Fruit fly (Drosophila melanogaster): Measurements from ENCODE around the gene ValRS-m.

The ValRS-m gene

DNA sequence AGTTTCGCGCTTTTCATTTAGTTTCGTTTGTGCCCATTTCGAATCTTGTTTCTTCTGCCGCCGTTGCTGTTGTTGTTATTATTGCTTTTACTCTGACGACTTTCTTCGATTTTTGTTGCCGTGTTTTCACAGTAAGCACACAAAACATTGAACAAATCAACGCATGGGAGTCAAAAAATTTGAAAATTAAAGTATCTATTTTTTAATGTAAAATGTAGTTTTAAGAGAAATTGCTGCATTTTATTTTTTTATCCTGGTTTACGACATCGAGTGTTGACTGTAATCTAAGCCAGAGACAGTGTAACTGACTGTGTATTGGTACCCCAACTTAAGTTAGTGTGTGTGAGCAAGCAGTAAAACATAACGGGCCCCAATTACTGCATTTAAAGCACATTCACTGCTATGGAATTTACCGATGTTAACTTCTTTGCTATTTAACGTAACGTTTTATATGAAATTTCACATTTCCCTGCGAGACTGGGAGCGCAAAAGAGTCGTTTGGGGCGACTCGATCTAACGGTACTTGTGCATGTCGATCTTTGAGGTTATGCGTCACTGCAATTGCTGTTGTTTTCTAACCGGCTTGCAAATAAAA, 31.7 kb upstream of the ValRS-m start (continued):
- TF ChIP-seq CG7368 (GFP tag; optimal IDR thresholded peaks at IDR 0.05) (peak; percentile 87), Blimp-1 (GFP tag; optimal IDR thresholded peaks at IDR 0.05) (peak; percentile 59), CG34406 (GFP tag; optimal IDR thresholded peaks at IDR 0.05) (peak; percentile 82), vri (GFP tag; optimal IDR thresholded peaks at IDR 0.05) (no peak), CG6792 (GFP tag; optimal IDR thresholded peaks at IDR 0.05) (peak; percentile 89), Hr39 (GFP tag; optimal IDR thresholded peaks at IDR 0.05) (peak; percentile 90), Hr38 (GFP tag; optimal IDR thresholded peaks at IDR 0.05) (peak; percentile 75), CG15336 (GFP tag; IDR thresholded peaks at IDR 0.05) (peak; percentile 95), net (GFP tag; optimal IDR thresholded peaks at IDR 0.05) (peak; percentile 87), esn (GFP tag; optimal IDR thresholded peaks at IDR 0.05) (peak; percentile 92), Sox14 (GFP tag; optimal IDR thresholded peaks at IDR 0.05) (peak; percentile 87), spab (GFP tag; optimal IDR thresholded peaks at IDR 0.05) (no peak), fd85E (GFP tag; optimal IDR thresholded peaks at IDR 0.05) (peak; percentile 31), CG8119 (GFP tag; IDR thresholded peaks at IDR 0.05) (peak; percentile 95), svp (GFP tag) (peak; percentile 95), CG8319 (GFP tag; optimal IDR thresholded peaks at IDR 0.05) (peak; percentile 74)

DNA sequence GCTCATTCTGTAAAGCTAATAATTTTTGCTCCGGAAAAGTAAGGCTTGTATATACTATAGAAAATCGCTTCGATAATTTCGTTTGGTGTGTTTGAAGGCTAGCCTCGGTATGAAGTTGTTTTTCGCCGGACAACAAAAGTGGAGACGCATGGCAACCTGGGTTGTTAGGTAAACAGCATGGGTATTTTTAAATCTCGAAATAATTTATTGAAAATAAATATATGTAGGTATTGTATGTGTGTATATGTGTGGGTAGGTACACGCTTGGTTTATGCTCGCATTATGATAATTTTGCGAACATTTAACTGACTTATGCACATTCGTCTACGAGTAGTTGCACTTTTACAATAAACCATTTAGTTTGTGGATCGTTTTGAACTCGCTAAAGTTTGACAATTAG, 25.6 kb upstream of the ValRS-m start, which contains the start of gene CG5280:
CG5280 (minus strand) TSS at position 101 of the 400 bp plus-strand sequence.
- no peak for TF ChIP-seq cyc (GFP tag; optimal IDR thresholded peaks at IDR 0.05)
- TF ChIP-seq dsx (GFP tag; optimal IDR thresholded peaks at IDR 0.05; ENCODE audit: poor library complexity, severe bottlenecking): no peak
- no peak for TF ChIP-seq Sox15 (GFP tag; optimal IDR thresholded peaks at IDR 0.05)
- TF ChIP-seq Met (GFP tag; optimal IDR thresholded peaks at IDR 0.05): no peak
- TF ChIP-seq CG8119 (GFP tag; IDR thresholded peaks at IDR 0.05): no peak
- no peak for TF ChIP-seq salr (GFP tag; optimal IDR thresholded peaks at IDR 0.05)
- no peak for TF ChIP-seq CG34406 (GFP tag; optimal IDR thresholded peaks at IDR 0.05)
- TF ChIP-seq pdm3 (GFP tag; optimal IDR thresholded peaks at IDR 0.05): no peak
- no peak for TF ChIP-seq net (GFP tag; optimal IDR thresholded peaks at IDR 0.05)
- no peak for TF ChIP-seq CG1621 (tag; optimal IDR thresholded peaks at IDR 0.05)
- TF ChIP-seq fkh (GFP tag; optimal IDR thresholded peaks at IDR 0.05): no peak
- TF ChIP-seq CG8632 (GFP tag; optimal IDR thresholded peaks at IDR 0.05): no peak

DNA sequence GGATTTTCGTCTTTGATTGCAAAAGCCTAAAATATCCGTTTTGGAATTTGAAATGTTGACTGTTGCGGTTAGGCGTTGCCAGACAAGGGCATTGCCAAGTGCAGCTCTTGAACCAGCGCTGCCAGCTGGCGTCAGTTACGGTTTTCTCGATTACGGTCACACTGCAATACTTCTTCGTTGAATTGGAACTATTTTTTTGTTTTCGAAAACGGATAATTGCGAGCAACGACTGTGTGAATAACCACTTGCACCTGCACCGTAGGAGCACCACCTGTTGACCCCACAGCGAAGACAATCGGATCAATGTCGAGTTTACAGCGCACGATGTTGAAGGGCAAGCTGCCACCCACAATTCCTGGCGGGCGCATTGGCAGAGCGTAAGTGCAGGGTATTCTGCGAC, 22.0 kb upstream of the ValRS-m start, which contains the start of gene CG5068:
CG5068 (plus strand) TSS at position 129 of the 400 bp plus-strand sequence.
- TF ChIP-seq fkh (GFP tag; optimal IDR thresholded peaks at IDR 0.05) (peak; percentile 13), Sox15 (GFP tag; optimal IDR thresholded peaks at IDR 0.05) (no peak)

DNA sequence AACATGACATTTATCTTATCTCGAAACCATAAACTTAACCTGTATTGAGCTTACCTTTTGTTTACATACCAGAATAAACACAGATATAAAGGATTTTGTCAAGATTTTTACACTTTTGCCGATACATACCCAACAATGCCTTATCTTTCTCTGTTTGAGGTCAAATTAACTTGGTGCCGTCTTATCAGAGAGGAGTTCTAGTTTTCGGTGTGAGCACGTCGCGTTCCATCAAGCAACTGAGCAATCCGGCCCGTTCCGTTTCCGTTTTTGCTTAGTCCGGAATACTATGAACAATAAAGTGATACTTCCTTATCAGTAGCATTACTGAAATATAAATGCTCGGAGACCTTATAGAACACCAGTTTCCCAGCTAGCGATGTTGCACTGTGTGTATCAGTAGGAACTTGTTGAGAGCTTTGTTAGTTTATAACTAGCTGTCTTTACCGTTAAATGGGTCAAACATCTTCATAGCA, 21.3 kb upstream of the ValRS-m start, which contains the start of gene Galk:
Galk (minus strand) TSS at position 244 of the 473 bp plus-strand sequence.
- 0 out of 3 replicates have a peak, but pooled peaks have one; percentile 24 for TF ChIP-seq CG6163 (GFP tag; IDR thresholded peaks at IDR 0.05)
- no peak for TF ChIP-seq fd59A (GFP tag; optimal IDR thresholded peaks at IDR 0.05)
- 0 out of 2 replicates have a peak, but pooled peaks have one; percentile 32 for TF ChIP-seq CG11294 (GFP tag; IDR thresholded peaks at IDR 0.05)
- peak; percentile 78 for TF ChIP-seq fkh (GFP tag; optimal IDR thresholded peaks at IDR 0.05)
- 0 out of 2 replicates have a peak, but pooled peaks have one; percentile 14 for TF ChIP-seq CG15336 (GFP tag; IDR thresholded peaks at IDR 0.05)

DNA sequence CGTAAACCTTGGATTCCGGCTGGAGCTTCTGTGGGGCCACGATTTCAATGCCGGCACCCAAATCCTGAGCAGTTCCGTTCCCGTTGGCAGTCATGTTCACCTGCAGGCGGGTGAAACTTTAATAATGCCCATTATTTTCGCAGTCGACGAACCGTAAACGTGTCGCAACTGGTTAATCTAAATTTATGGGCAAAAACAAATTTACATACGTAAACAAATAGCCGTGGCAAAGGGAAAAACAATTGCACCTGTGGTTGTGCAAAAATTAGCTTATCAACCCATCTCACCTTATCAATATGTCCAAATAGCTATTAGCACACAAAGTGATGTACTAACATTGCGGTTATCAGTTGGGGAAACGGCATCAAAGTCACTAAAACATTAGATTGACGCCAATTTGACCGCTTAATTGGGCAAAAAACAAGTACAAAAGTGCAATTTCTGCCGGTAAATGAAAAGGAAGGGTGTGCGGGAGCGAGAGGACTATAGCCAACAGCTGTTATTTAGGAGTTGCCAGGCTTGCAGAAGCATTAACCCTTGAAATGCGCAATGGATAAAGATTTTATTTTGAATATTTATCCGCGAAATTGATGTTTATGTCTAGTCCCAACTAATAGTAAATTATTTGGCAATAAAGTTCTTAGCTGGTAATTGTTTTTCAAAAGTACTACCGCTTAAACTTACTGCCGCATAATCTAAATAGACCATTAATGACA, 20.7 kb upstream of the ValRS-m start:
- TF ChIP-seq CG34406 (GFP tag; optimal IDR thresholded peaks at IDR 0.05): no peak
- TF ChIP-seq Hr4 (GFP tag; optimal IDR thresholded peaks at IDR 0.05): no peak
- no peak for TF ChIP-seq CG6276 (GFP tag; optimal IDR thresholded peaks at IDR 0.05)
- TF ChIP-seq vri (GFP tag; optimal IDR thresholded peaks at IDR 0.05): no peak
- TF ChIP-seq lz (GFP tag; optimal IDR thresholded peaks at IDR 0.05): peak; percentile 12
- no peak for TF ChIP-seq CG11294 (GFP tag; IDR thresholded peaks at IDR 0.05)
- peak; percentile 15 for TF ChIP-seq CG3032 (tag; optimal IDR thresholded peaks at IDR 0.05)
- TF ChIP-seq esn (GFP tag; optimal IDR thresholded peaks at IDR 0.05): peak; percentile 41
- peak; percentile 71 for TF ChIP-seq svp (GFP tag)
- TF ChIP-seq Lpt (GFP tag; optimal IDR thresholded peaks at IDR 0.05): no peak
- TF ChIP-seq CG31627 (GFP tag; optimal IDR thresholded peaks at IDR 0.05): peak; percentile 21
- TF ChIP-seq fd85E (GFP tag; optimal IDR thresholded peaks at IDR 0.05): no peak
- TF ChIP-seq Ets96B (tag; optimal IDR thresholded peaks at IDR 0.05): no peak
- no peak for TF ChIP-seq acj6 (GFP tag; optimal IDR thresholded peaks at IDR 0.05)
- no peak for TF ChIP-seq CG7368 (GFP tag; optimal IDR thresholded peaks at IDR 0.05)
- TF ChIP-seq Eip75B (GFP tag; optimal IDR thresholded peaks at IDR 0.05): peak; percentile 41
- no peak for TF ChIP-seq fd59A (GFP tag; optimal IDR thresholded peaks at IDR 0.05)
- TF ChIP-seq Sox14 (GFP tag; optimal IDR thresholded peaks at IDR 0.05): peak; percentile 13
- no peak for TF ChIP-seq CG8319 (GFP tag; optimal IDR thresholded peaks at IDR 0.05)
